Worm (Caenorhabditis elegans) whole organism, midembryonic: ENCODE results near the gene gnrr-4.

ENCODE experiments used
- T22C8.4 ChIP-seq: fragments of 200-800 bp; sonication (Bioruptor generic); IDR thresholded peaks from 2 replicates; pipeline ENCODE4 v1.3.6; 2022; ENCODE audit warnings: missing genetic modification characterization, missing compliant biosample characterization
- cog-1 ChIP-seq: sonication (generic microtip); optimal IDR thresholded peaks from 2 replicates; lab custom pipeline; 2016; ENCODE audit warnings: missing genetic modification characterization, missing compliant biosample characterization
- flt-1 ChIP-seq: fragments of 200-800 bp; sonication (Bioruptor generic); IDR thresholded peaks from 2 replicates; pipeline ENCODE4 v1.3.6; 2022; ENCODE audit warnings: missing genetic modification characterization, missing compliant biosample characterization
- klf-2 ChIP-seq: fragments of 200-800 bp; sonication (Bioruptor generic); conservative IDR thresholded peaks from 2 replicates; pipeline ENCODE4 v1.3.6; 2022; ENCODE audit warnings: missing genetic modification reagents, missing genetic modification characterization, missing compliant biosample characterization
- med-1 ChIP-seq: sonication (generic microtip); optimal IDR thresholded peaks from 2 replicates; lab custom pipeline; 2017; ENCODE audit warnings: missing genetic modification characterization, mild to moderate bottlenecking, missing compliant biosample characterization, antibody characterized with exemption, missing genetic modification reagents; ENCODE audit not compliant: insufficient read depth
- ref-1 ChIP-seq: fragments of 200-800 bp; sonication (Bioruptor generic); conservative IDR thresholded peaks from 2 replicates; pipeline ENCODE4 v1.3.6; 2022; ENCODE audit warnings: missing genetic modification reagents, missing genetic modification characterization, missing compliant biosample characterization
- tab-1 ChIP-seq: fragments of 200-800 bp; sonication (Bioruptor generic); IDR thresholded peaks from 2 replicates; pipeline ENCODE4 v1.3.6; 2022; ENCODE audit warnings: missing genetic modification characterization, missing compliant biosample characterization
- ztf-23 ChIP-seq: fragments of 200-800 bp; sonication (Bioruptor generic); IDR thresholded peaks from 2 replicates; pipeline ENCODE4 v1.3.6; 2022; ENCODE audit warnings: missing genetic modification reagents, missing genetic modification characterization, missing compliant biosample characterization
- ztf-29 ChIP-seq: fragments of 200-800 bp; sonication (Bioruptor generic); IDR thresholded peaks from 2 replicates; pipeline ENCODE4 v1.3.6; 2022; ENCODE audit warnings: missing genetic modification reagents, missing genetic modification characterization, missing compliant biosample characterization

Gene gnrr-4

DNA sequence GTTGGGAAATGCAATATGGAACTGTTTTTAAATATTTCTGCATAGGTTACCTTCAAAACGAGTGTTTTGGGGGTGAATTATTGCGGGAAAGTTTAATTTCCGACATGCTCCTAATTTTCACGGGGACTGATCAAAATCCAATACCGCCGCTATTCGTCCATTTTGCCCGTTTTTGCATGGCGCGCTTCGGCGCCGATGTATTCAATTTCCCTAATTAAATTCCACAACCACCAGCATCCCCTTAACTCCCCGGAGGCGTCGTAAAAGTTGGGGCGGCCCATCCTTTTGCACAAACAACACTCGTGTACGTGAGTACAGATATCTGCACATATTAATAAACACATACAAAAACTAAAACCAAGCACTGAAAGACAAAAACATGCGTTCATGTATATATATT, 18.6 kb downstream of the gnrr-4 start:
- no peak for TF ChIP-seq flt-1 (GFP tag; lab: Robert Waterston, UW)
- no peak for TF ChIP-seq T22C8.4 (GFP tag; lab: Robert Waterston, UW)
- no peak for TF ChIP-seq ref-1 (GFP tag; lab: Robert Waterston, UW)
- TF ChIP-seq cog-1: no peak
- TF ChIP-seq ztf-23 (GFP tag; lab: Robert Waterston, UW): no peak
- TF ChIP-seq med-1: no peak
- TF ChIP-seq tab-1 (GFP tag; lab: Robert Waterston, UW): no peak
- no peak for TF ChIP-seq ztf-29
- no peak for TF ChIP-seq klf-2 (GFP tag; lab: Robert Waterston, UW)

DNA sequence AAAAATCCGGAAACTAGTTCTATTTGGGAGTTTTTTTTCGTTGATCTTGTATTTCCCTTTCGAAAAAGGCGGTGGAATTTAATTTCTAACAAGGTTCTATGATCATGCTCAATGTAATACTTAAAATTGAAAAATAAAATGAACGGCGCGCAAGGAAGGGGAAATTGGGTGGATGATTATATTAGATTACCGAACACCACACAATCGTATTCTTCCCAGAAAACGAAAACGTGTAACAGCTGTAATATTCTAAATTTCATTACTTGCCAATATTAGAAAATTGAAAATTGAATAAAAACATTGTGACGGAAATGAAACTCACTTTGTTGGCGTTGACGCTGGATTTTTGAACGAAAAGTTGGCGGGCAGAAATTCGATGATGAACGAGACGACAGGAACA, 19.4 kb downstream of the gnrr-4 start:
- TF ChIP-seq flt-1 (GFP tag; lab: Robert Waterston, UW): no peak
- no peak for TF ChIP-seq ref-1 (GFP tag; lab: Robert Waterston, UW)
- TF ChIP-seq cog-1: no peak
- TF ChIP-seq T22C8.4 (GFP tag; lab: Robert Waterston, UW): no peak
- TF ChIP-seq ztf-29: no peak
- TF ChIP-seq klf-2 (GFP tag; lab: Robert Waterston, UW): no peak
- TF ChIP-seq ztf-23 (GFP tag; lab: Robert Waterston, UW): no peak
- no peak for TF ChIP-seq med-1
- no peak for TF ChIP-seq tab-1 (GFP tag; lab: Robert Waterston, UW)

DNA sequence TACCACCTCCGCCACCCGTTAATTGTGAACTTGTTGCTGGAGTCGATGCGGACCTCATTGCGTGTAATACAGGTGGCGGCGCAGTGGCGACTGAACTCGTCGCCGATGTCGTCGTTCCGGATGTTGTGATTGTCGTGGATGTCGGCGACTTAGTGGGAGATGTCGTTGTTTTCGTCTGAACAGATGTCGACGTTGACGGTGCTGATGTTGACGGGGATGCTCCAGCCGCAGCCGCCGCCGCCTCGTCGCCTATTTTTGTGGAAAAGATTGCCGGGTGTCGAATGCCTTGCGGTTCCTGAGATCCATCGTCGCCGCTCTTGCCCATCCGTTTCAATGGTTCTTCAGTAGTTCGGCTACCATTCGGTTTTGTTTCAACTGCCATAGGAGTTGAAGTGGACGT, 22.2 kb downstream of the gnrr-4 start:
- TF ChIP-seq T22C8.4 (GFP tag; lab: Robert Waterston, UW) (no peak), cog-1 (no peak), flt-1 (GFP tag; lab: Robert Waterston, UW) (no peak), ztf-29 (no peak), med-1 (no peak), ref-1 (GFP tag; lab: Robert Waterston, UW) (no peak), ztf-23 (GFP tag; lab: Robert Waterston, UW) (no peak), klf-2 (GFP tag; lab: Robert Waterston, UW) (no peak), tab-1 (GFP tag; lab: Robert Waterston, UW) (no peak)

DNA sequence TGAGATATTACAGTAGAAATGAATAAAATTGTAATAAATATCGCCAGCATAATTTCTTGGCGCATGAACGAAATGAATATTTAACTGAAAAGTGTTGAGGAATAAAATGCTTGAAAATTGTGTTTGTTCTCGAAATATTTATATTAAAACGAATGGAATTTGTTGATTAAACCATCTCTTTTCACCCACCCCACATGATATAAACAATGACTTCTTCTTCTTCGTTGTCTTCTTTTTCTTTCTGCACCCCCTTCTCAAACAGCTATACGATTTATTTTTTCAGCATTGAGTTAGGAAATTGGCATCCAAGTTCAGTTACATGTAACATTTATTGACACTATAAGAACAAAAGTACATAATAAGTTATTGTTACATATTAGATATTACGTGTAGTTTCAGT, 23.0 kb downstream of the gnrr-4 start, which contains the start of gene C41G11.1:
Gene C41G11.1 (minus strand): TSS at position 101 of the 400 bp plus-strand sequence.
- TF ChIP-seq klf-2 (GFP tag; lab: Robert Waterston, UW) (no peak), ref-1 (GFP tag; lab: Robert Waterston, UW) (no peak)

DNA sequence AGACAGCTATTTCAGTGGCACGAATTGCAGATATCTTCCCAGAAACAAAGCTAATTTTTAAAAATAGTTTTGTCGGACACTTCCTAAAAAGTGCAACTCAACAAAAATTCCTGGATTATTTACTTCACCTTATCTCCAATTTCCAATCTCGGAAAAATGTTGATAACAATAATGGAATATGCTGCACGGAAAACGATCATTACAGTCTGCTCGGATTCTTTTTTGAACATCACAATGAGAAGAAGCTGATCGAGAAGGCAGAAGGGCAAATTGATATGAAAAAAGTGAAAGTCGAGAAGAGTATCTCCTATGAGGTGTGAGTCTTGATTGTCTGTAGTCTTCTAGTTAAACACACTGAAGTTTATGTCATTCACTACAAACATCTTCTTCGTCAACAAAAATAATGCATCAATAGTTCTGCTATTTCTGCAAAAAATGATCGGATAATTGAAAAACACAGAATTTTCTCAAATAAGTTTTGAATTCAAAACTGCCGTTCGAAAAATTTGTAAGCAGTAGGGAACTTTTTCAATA, 27.2 kb downstream of the gnrr-4 start:
- TF ChIP-seq tab-1 (GFP tag; lab: Robert Waterston, UW): no peak
- no peak for TF ChIP-seq T22C8.4 (GFP tag; lab: Robert Waterston, UW)
- TF ChIP-seq ref-1 (GFP tag; lab: Robert Waterston, UW): no peak
- no peak for TF ChIP-seq ztf-29
- no peak for TF ChIP-seq cog-1
- no peak for TF ChIP-seq klf-2 (GFP tag; lab: Robert Waterston, UW)
- TF ChIP-seq flt-1 (GFP tag; lab: Robert Waterston, UW): no peak
- TF ChIP-seq med-1: no peak
- TF ChIP-seq ztf-23 (GFP tag; lab: Robert Waterston, UW): no peak

DNA sequence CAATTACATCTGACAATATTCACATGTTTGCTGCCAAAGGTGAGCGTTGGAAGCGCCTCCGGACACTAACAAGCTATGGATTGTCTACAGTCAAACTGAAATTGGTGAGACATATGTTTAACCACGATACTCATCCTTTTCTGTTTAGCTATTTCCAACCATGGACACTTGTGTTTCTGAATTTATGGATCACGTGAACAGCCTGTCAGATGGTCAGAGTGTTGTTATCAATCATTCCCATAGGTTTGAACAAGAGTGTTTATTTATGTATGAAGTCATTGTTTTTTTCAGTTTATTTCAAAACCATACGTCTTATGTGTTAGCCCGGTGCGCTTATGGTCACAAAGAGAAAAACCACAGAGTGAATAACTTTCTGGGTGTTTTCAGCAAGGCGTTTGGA, 27.7 kb downstream of the gnrr-4 start:
- TF ChIP-seq med-1 (no peak), klf-2 (GFP tag; lab: Robert Waterston, UW) (no peak), flt-1 (GFP tag; lab: Robert Waterston, UW) (no peak), cog-1 (no peak), T22C8.4 (GFP tag; lab: Robert Waterston, UW) (no peak), ztf-29 (no peak), ref-1 (GFP tag; lab: Robert Waterston, UW) (no peak), ztf-23 (GFP tag; lab: Robert Waterston, UW) (no peak), tab-1 (GFP tag; lab: Robert Waterston, UW) (no peak)

DNA sequence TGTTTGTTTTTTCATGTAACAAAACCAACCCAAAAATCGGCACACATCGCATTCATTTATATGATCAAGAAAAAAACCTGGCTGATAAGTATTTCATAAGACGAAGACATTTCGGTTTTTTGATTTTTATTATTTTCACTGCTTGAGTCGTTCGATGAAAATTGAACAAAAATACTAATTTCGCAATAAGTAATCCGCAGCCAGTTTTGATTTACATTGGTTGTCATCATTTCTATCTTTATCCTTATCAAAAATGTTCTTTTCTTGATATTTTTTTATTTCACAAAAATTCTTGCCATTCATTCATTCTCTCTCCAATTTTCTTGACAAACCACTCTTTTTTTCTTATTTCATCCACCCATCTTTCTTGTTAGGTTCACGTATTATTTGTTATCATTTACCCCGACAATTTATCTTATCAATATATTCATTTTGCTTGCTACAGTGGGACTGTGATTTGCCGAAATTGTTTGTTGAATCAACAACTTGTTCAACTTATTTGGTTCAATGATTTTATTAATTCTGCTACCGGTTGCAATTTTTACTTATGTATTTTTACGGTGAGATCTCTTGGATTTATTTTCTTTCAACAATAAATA, 28.9 kb downstream of the gnrr-4 start, which contains the start of gene cyp-43A1:
Gene cyp-43A1 (plus strand): TSS at position 446 of the 599 bp plus-strand sequence.
- no peak for TF ChIP-seq ztf-29
- no peak for TF ChIP-seq tab-1 (GFP tag; lab: Robert Waterston, UW)
- TF ChIP-seq ztf-23 (GFP tag; lab: Robert Waterston, UW): no peak
- no peak for TF ChIP-seq flt-1 (GFP tag; lab: Robert Waterston, UW)
- TF ChIP-seq T22C8.4 (GFP tag; lab: Robert Waterston, UW): no peak
- TF ChIP-seq cog-1: no peak
- TF ChIP-seq med-1: no peak
- TF ChIP-seq ref-1 (GFP tag; lab: Robert Waterston, UW): no peak
- TF ChIP-seq klf-2 (GFP tag; lab: Robert Waterston, UW): no peak

DNA sequence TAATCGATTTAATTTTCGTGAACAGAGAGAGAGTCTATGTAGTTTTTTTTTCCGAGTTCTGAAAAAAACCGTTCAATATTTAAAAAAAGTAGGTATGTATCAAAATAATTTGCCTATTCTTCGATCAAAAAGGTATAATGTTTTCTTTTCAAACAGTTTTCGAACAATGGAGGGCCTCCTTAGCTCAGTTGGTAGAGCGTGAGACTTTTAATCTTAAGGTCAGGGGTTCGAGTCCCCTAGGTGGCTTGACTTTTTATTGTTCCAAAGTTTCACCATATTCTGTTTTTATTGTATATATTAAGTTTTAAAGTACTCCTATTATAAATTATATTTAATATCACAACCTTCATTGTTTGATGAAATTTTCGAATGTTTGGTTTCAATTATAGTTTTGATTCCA, 29.6 kb downstream of the gnrr-4 start:
- TF ChIP-seq ztf-23 (GFP tag; lab: Robert Waterston, UW) (peak; percentile 38; the same call in 1 of the 2 replicates), tab-1 (GFP tag; lab: Robert Waterston, UW) (no peak; the same call in 1 of the 2 replicates), flt-1 (GFP tag; lab: Robert Waterston, UW) (peak; percentile 40; the same call in 1 of the 2 replicates)

DNA sequence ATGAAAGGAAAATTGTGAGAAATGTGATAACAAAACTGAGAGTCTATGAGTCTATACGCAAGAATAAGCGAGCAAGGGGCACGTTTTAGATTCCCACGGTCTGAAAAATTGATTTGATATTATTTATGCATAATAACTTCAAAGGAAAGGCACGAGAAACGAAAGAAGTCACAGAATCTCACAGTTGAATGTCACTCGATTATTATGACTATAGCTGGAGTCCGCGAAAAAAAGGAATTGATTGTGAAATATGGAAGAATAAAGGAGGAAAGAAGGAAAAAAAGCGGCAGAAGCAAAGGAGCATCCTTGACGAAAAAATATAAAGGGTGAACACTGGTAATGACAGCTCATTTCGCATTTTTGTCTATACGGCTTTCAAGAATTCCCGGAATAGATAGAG, 32.5 kb downstream of the gnrr-4 start, which contains the start of gene cat-1:
Gene cat-1 (minus strand): TSS at position 101 of the 400 bp plus-strand sequence.
- TF ChIP-seq klf-2 (GFP tag; lab: Robert Waterston, UW) (no peak), T22C8.4 (GFP tag; lab: Robert Waterston, UW) (no peak), ztf-23 (GFP tag; lab: Robert Waterston, UW) (no peak), med-1 (no peak), tab-1 (GFP tag; lab: Robert Waterston, UW) (no peak), ref-1 (GFP tag; lab: Robert Waterston, UW) (no peak), ztf-29 (no peak), flt-1 (GFP tag; lab: Robert Waterston, UW) (no peak), cog-1 (no peak)

DNA sequence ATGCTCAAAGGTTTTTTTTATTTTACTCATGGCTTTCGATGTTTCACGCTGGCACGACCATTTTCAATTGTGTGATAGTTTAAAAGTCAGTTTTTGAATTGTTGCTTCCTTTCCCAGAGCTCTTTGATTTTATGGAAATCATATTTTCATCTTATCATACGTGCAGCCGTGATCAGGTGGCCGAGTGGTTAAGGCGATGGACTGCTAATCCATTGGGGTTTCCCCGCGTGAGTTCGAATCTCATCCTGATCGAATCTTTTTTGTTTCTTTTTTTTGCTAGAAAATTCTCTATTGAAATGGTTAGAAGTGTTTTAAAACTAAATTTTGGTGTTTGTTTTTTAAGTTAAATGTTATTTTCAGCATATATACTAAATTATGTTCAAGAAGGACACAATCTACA, 33.9 kb downstream of the gnrr-4 start:
- TF ChIP-seq flt-1 (GFP tag; lab: Robert Waterston, UW) (no peak), T22C8.4 (GFP tag; lab: Robert Waterston, UW) (no peak), ztf-29 (no peak)
